Fruit fly (Drosophila melanogaster) whole organism, embryonic: ENCODE data around the gene CG11596.

Source experiments
- BEAF-32 ChIP-seq: fragments of 200-800 bp; sonication (Bioruptor generic); optimal IDR thresholded peaks from 3 replicates; lab custom pipeline; 2017; ENCODE audit warnings: missing biosample characterization, missing genetic modification characterization, mild to moderate bottlenecking, moderate library complexity, missing genetic modification reagents
- CG11723 ChIP-seq: fragments of 200-800 bp; sonication (Bioruptor generic); optimal IDR thresholded peaks from 2 replicates; lab custom pipeline; 2017; ENCODE audit warnings: missing biosample characterization, mild to moderate bottlenecking, missing genetic modification characterization
- CG12071 ChIP-seq: fragments of 200-800 bp; sonication (Bioruptor generic); optimal IDR thresholded peaks from 3 replicates; lab custom pipeline; 2018; ENCODE audit warnings: missing biosample characterization, mild to moderate bottlenecking, missing genetic modification characterization
- CG12219 ChIP-seq: fragments of 200-800 bp; sonication (Bioruptor generic); optimal IDR thresholded peaks from 3 replicates; lab custom pipeline; 2018; ENCODE audit warnings: missing biosample characterization, mild to moderate bottlenecking, missing genetic modification characterization
- CG12236 ChIP-seq: fragments of 200-800 bp; sonication (Bioruptor generic); optimal IDR thresholded peaks from 2 replicates; lab custom pipeline; 2016; ENCODE audit warnings: missing biosample characterization, missing genetic modification characterization
- CG12769 ChIP-seq: fragments of 200-800 bp; sonication (Bioruptor generic); optimal IDR thresholded peaks from 2 replicates; lab custom pipeline; 2019; ENCODE audit warnings: missing biosample characterization, mild to moderate bottlenecking, missing genetic modification characterization, moderate library complexity
- CG14014 ChIP-seq: fragments of 200-800 bp; sonication (Bioruptor generic); IDR thresholded peaks from 2 replicates; pipeline ENCODE4 v1.3.6; 2022; ENCODE audit warnings: missing biosample characterization, missing genetic modification characterization
- CG17186 ChIP-seq: fragments of 200-800 bp; sonication (Bioruptor generic); optimal IDR thresholded peaks from 3 replicates; lab custom pipeline; 2017; ENCODE audit warnings: missing biosample characterization, missing genetic modification reagents, missing genetic modification characterization
- CG17829 ChIP-seq: fragments of 200-800 bp; optimal IDR thresholded peaks from 2 replicates; lab custom pipeline; 2019; ENCODE audit warnings: missing biosample characterization, mild to moderate bottlenecking, missing genetic modification characterization, moderate library complexity
- CG17912 ChIP-seq: fragments of 200-800 bp; sonication (Bioruptor generic); optimal IDR thresholded peaks from 2 replicates; lab custom pipeline; 2018; ENCODE audit warnings: missing biosample characterization, mild to moderate bottlenecking, missing genetic modification characterization
- CG18764 ChIP-seq: fragments of 200-800 bp; sonication (Bioruptor generic); optimal IDR thresholded peaks from 3 replicates; lab custom pipeline; 2016; ENCODE audit warnings: missing biosample characterization, missing genetic modification characterization
- CG2875 ChIP-seq: fragments of 200-800 bp; sonication (Bioruptor generic); optimal IDR thresholded peaks from 2 replicates; lab custom pipeline; 2017; ENCODE audit warnings: missing biosample characterization, mild to moderate bottlenecking, missing genetic modification characterization, missing genetic modification reagents
- CG3726 ChIP-seq: fragments of 200-800 bp; sonication (Bioruptor generic); IDR thresholded peaks from 3 replicates; pipeline ENCODE4, ENCODE4 v1.3.6; 2022; ENCODE audit warnings: missing biosample characterization, missing genetic modification characterization
- CG3847 ChIP-seq: fragments of 200-800 bp; sonication (Bioruptor generic); IDR thresholded peaks from 2 replicates; pipeline ENCODE4 v1.3.6; 2022; ENCODE audit warnings: missing biosample characterization, missing genetic modification characterization
- CG4328 ChIP-seq: fragments of 200-800 bp; sonication (Bioruptor generic); optimal IDR thresholded peaks from 3 replicates; lab custom pipeline; 2017; ENCODE audit warnings: missing biosample characterization, missing genetic modification reagents, missing genetic modification characterization
- CG4360 ChIP-seq: fragments of 200-800 bp; sonication (Bioruptor generic); IDR thresholded peaks from 2 replicates; pipeline ENCODE4 v1.3.6; 2022; ENCODE audit warnings: missing biosample characterization, missing genetic modification characterization
- CG6689 ChIP-seq: fragments of 200-800 bp; sonication (Bioruptor generic); IDR thresholded peaks from 2 replicates; pipeline ENCODE4 v1.3.6; 2022; ENCODE audit warnings: missing biosample characterization, missing genetic modification characterization
- CG7271 ChIP-seq: fragments of 200-800 bp; sonication (Bioruptor generic); optimal IDR thresholded peaks from 2 replicates; lab custom pipeline; 2018; ENCODE audit warnings: missing biosample characterization, mild to moderate bottlenecking, missing genetic modification characterization, moderate library complexity
- CG7786 ChIP-seq: fragments of 200-800 bp; sonication (Bioruptor generic); optimal IDR thresholded peaks from 2 replicates; lab custom pipeline; 2016; ENCODE audit warnings: missing biosample characterization, missing genetic modification characterization
- CoRest ChIP-seq: fragments of 200-800 bp; sonication (Bioruptor generic); optimal IDR thresholded peaks from 3 replicates; lab custom pipeline; 2018; ENCODE audit warnings: missing biosample characterization, mild to moderate bottlenecking, missing genetic modification characterization, moderate library complexity
- CrebB ChIP-seq: fragments of 200-800 bp; sonication (Bioruptor generic); optimal IDR thresholded peaks from 3 replicates; lab custom pipeline; 2018; ENCODE audit warnings: missing biosample characterization, mild to moderate bottlenecking, missing genetic modification characterization
- Dip2 ChIP-seq: fragments of 200-800 bp; sonication (Bioruptor generic); IDR thresholded peaks from 2 replicates; pipeline ENCODE4 v1.3.6; 2022; ENCODE audit warnings: missing biosample characterization, missing genetic modification characterization
- Gsc ChIP-seq: fragments of 200-800 bp; sonication (Bioruptor generic); IDR thresholded peaks from 2 replicates; pipeline ENCODE4 v1.3.6; 2022; ENCODE audit warnings: missing biosample characterization, missing genetic modification characterization
- Hr78 ChIP-seq, 2 experiments: fragments of 200-800 bp in 1 of 2; fragments of >200 bp in 1 of 2; sonication (Bioruptor generic) in 1 of 2; optimal IDR thresholded peaks; 2 replicates each; lab custom pipeline; 2017 to 2019; ENCODE audit warnings: missing biosample characterization in 2 of 2, missing genetic modification characterization in 2 of 2, mild to moderate bottlenecking in 1 of 2, moderate library complexity in 1 of 2
- MBD-R2 ChIP-seq: fragments of 200-800 bp; sonication (Bioruptor generic); IDR thresholded peaks from 2 replicates; pipeline ENCODE4 v1.3.6; 2022; ENCODE audit warnings: missing biosample characterization, missing genetic modification characterization
- Myb ChIP-seq: fragments of 200-800 bp; sonication (Bioruptor generic); optimal IDR thresholded peaks from 2 replicates; lab custom pipeline; 2016; ENCODE audit warnings: missing biosample characterization, missing genetic modification characterization
- NfI ChIP-seq: fragments of 200-800 bp; sonication (Bioruptor generic); optimal IDR thresholded peaks from 3 replicates; lab custom pipeline; 2018; ENCODE audit warnings: missing biosample characterization, mild to moderate bottlenecking, missing genetic modification characterization, moderate library complexity
- Oli ChIP-seq: fragments of 200-800 bp; sonication (Bioruptor generic); optimal IDR thresholded peaks from 2 replicates; lab custom pipeline; 2018; ENCODE audit warnings: missing biosample characterization, mild to moderate bottlenecking, missing genetic modification characterization, moderate library complexity
- Pdp1 ChIP-seq, 2 experiments: fragments of 200-800 bp; sonication (Bioruptor generic); optimal IDR thresholded peaks; 3 replicates each; lab custom pipeline; 2016; ENCODE audit warnings: missing biosample characterization in 2 of 2, missing genetic modification characterization in 2 of 2, mild to moderate bottlenecking in 1 of 2, moderate library complexity in 1 of 2
- Side ChIP-seq: fragments of 200-800 bp; sonication (Bioruptor generic); optimal IDR thresholded peaks from 2 replicates; lab custom pipeline; 2016; ENCODE audit warnings: missing biosample characterization, missing genetic modification characterization
- Spps ChIP-seq: fragments of 200-800 bp; sonication (Bioruptor generic); optimal IDR thresholded peaks from 2 replicates; lab custom pipeline; 2018; ENCODE audit warnings: missing biosample characterization, mild to moderate bottlenecking, missing genetic modification characterization
- Tbp ChIP-seq: fragments of >200 bp; optimal IDR thresholded peaks from 2 replicates; lab custom pipeline; 2018; ENCODE audit warnings: missing biosample characterization, missing genetic modification characterization
- Trl ChIP-seq, 3 experiments: fragments of >200 bp in 2 of 3; fragments of 200-800 bp in 1 of 3; sonication (Bioruptor generic) in 1 of 3; optimal IDR thresholded peaks; 2 replicates in 1 of 3; 3 replicates in 2 of 3; lab custom pipeline; 2016 to 2017; ENCODE audit warnings: missing biosample characterization in 1 of 3, missing genetic modification characterization in 1 of 3
- ac ChIP-seq: fragments of 200-800 bp; sonication (Bioruptor generic); optimal IDR thresholded peaks from 3 replicates; lab custom pipeline; 2017; ENCODE audit warnings: missing biosample characterization, mild to moderate bottlenecking, missing genetic modification characterization
- al ChIP-seq: fragments of 200-800 bp; sonication (Bioruptor generic); IDR thresholded peaks from 2 replicates; pipeline ENCODE4 v1.3.6; 2022; ENCODE audit warnings: missing biosample characterization, missing genetic modification characterization
- br ChIP-seq: fragments of >200 bp; optimal IDR thresholded peaks from 2 replicates; lab custom pipeline; 2017
- crc ChIP-seq: fragments of 200-800 bp; sonication (Bioruptor generic); optimal IDR thresholded peaks from 2 replicates; lab custom pipeline; 2016; ENCODE audit warnings: missing biosample characterization, missing genetic modification characterization
- ems ChIP-seq: fragments of 200-800 bp; sonication (Bioruptor generic); optimal IDR thresholded peaks from 3 replicates; lab custom pipeline; 2016; ENCODE audit warnings: missing biosample characterization, missing genetic modification characterization
- ewg ChIP-seq: fragments of 200-800 bp; sonication (Bioruptor generic); optimal IDR thresholded peaks from 3 replicates; lab custom pipeline; 2017; ENCODE audit warnings: mild to moderate bottlenecking, missing biosample characterization, missing genetic modification reagents, missing genetic modification characterization
- fu2 ChIP-seq: fragments of 200-800 bp; sonication (Bioruptor generic); optimal IDR thresholded peaks from 2 replicates; lab custom pipeline; 2016; ENCODE audit warnings: missing biosample characterization, missing genetic modification characterization
- gro ChIP-seq: fragments of 200-800 bp; sonication (Bioruptor generic); optimal IDR thresholded peaks from 2 replicates; lab custom pipeline; 2016; ENCODE audit warnings: missing biosample characterization, missing genetic modification characterization
- psq ChIP-seq: fragments of 200-800 bp; sonication (Bioruptor generic); optimal IDR thresholded peaks from 2 replicates; lab custom pipeline; 2017; ENCODE audit warnings: missing biosample characterization, missing genetic modification characterization
- ro ChIP-seq: fragments of 200-800 bp; sonication (Bioruptor generic); IDR thresholded peaks from 2 replicates; pipeline ENCODE4 v1.3.6; 2022; ENCODE audit warnings: missing biosample characterization, missing genetic modification characterization
- salm ChIP-seq: fragments of 200-800 bp; sonication (Bioruptor generic); optimal IDR thresholded peaks from 2 replicates; lab custom pipeline; 2018; ENCODE audit warnings: missing biosample characterization, mild to moderate bottlenecking, missing genetic modification characterization
- tap ChIP-seq: fragments of 200-800 bp; optimal IDR thresholded peaks from 3 replicates; lab custom pipeline; 2019; ENCODE audit warnings: missing biosample characterization, mild to moderate bottlenecking, missing genetic modification characterization, moderate library complexity
- tll ChIP-seq, 2 experiments: fragments of 200-800 bp in 1 of 2; fragments of >200 bp in 1 of 2; sonication (Bioruptor generic) in 1 of 2; optimal IDR thresholded peaks; 2 replicates each; lab custom pipeline; 2017 to 2019; ENCODE audit warnings: missing biosample characterization in 2 of 2, missing genetic modification characterization in 2 of 2, mild to moderate bottlenecking in 1 of 2, moderate library complexity in 1 of 2
- zen ChIP-seq: fragments of 200-800 bp; sonication (Bioruptor generic); optimal IDR thresholded peaks from 3 replicates; lab custom pipeline; 2018; ENCODE audit warnings: missing biosample characterization, mild to moderate bottlenecking, missing genetic modification characterization, moderate library complexity
- zen2 ChIP-seq: fragments of 200-800 bp; sonication (Bioruptor generic); IDR thresholded peaks from 3 replicates; pipeline ENCODE4 v1.3.6; 2022; ENCODE audit warnings: missing biosample characterization, missing genetic modification characterization; ENCODE audit not compliant: partially characterized antibody
- zfh1 ChIP-seq: fragments of 200-800 bp; sonication (Bioruptor generic); IDR thresholded peaks from 3 replicates; pipeline ENCODE4 v1.3.6; 2022; ENCODE audit warnings: missing biosample characterization, missing genetic modification characterization

Gene CG11596

dm6 chrX:1968581-1969258, 41.2 kb downstream of the CG11596 start (continued):
- TF ChIP-seq CG3726 (peak; percentile 43; the same call in 1 of the 3 replicates), ems (GFP tag; lab: Kevin White, UChicago) (no peak), BEAF-32 (GFP tag; lab: Kevin White, UChicago) (no peak), CG4360 (no peak), CG3847 (GFP tag; lab: Robert Waterston, UW) (no peak), CG7786 (no peak), tll (GFP tag; optimal IDR thresholded peaks at IDR 0.05; lab: Kevin White, UChicago) (no peak), CG17912 (GFP tag; lab: Kevin White, UChicago) (no peak), Myb (GFP tag; lab: Kevin White, UChicago) (no peak), CG12071 (GFP tag; lab: Kevin White, UChicago) (peak; percentile 67), zfh1 (GFP tag; lab: Robert Waterston, UW) (peak; percentile 52; the same call in 1 of the 3 replicates), Side (GFP tag; lab: Kevin White, UChicago) (peak; percentile 10), CrebB (tag; lab: Kevin White, UChicago) (no peak), CG11723 (GFP tag; lab: Kevin White, UChicago) (peak; percentile 59), CoRest (tag; lab: Kevin White, UChicago) (peak; percentile 67), Pdp1 (GFP tag; optimal IDR thresholded peaks at IDR 0.05; lab: Kevin White, UChicago) (peak; percentile 50 to 74), br (lab: Kevin White, UChicago) (no peak), MBD-R2 (GFP tag; lab: Robert Waterston, UW) (no peak), CG12219 (peak; percentile 71), zen (no peak), CG7271 (tag; lab: Kevin White, UChicago) (no peak), ewg (GFP tag; lab: Kevin White, UChicago) (peak; percentile 72), fu2 (GFP tag; lab: Kevin White, UChicago) (no peak), Trl (optimal IDR thresholded peaks at IDR 0.05; lab: Kevin White, UChicago) (no peak), Trl (GFP tag; optimal IDR thresholded peaks at IDR 0.05; lab: Kevin White, UChicago) (peak; percentile 21), zen2 (GFP tag; lab: Robert Waterston, UW) (no peak), CG18764 (peak; percentile 21), psq (GFP tag; lab: Kevin White, UChicago) (no peak), CG17186 (peak; percentile 45), Spps (tag; lab: Kevin White, UChicago) (peak; percentile 0), Dip2 (GFP tag; lab: Robert Waterston, UW) (no peak), Tbp (GFP tag; lab: Kevin White, UChicago) (no peak), Gsc (no peak), CG17829 (tag; lab: Kevin White, UChicago) (peak; percentile 62), CG12236 (peak; percentile 19), salm (peak; percentile 65), CG4328 (GFP tag; lab: Kevin White, UChicago) (peak; percentile 52), CG14014 (GFP tag; lab: Robert Waterston, UW) (peak; percentile 11; the same call in 1 of the 2 replicates), crc (GFP tag; lab: Kevin White, UChicago) (no peak), CG2875 (GFP tag; lab: Kevin White, UChicago) (peak; percentile 46), ac (GFP tag; lab: Kevin White, UChicago) (no peak), NfI (GFP tag; lab: Kevin White, UChicago) (peak; percentile 61), Oli (tag; lab: Kevin White, UChicago) (peak; percentile 80), Hr78 (GFP tag; optimal IDR thresholded peaks at IDR 0.05; lab: Kevin White, UChicago) (peak in 1 of 2 experiments; percentile 80), CG6689 (GFP tag; lab: Robert Waterston, UW) (peak; percentile 78), gro (GFP tag; lab: Kevin White, UChicago) (no peak), ro (GFP tag; lab: Robert Waterston, UW) (peak; percentile 28; the same call in 1 of the 2 replicates), al (GFP tag; lab: Robert Waterston, UW) (no peak), CG12769 (tag; lab: Kevin White, UChicago) (peak; percentile 66), tap (tag; lab: Kevin White, UChicago) (peak; percentile 74)
